Fruit fly (Drosophila melanogaster): Measurements from ENCODE around the gene ND-SGDH.

dm6 chr3L:12118631-12119030 is 19.8 kb downstream of the ND-SGDH start:
- no peak for TF ChIP-seq CG8478 (optimal IDR thresholded peaks at IDR 0.05)
- no peak for TF ChIP-seq pan (optimal IDR thresholded peaks at IDR 0.05)
- TF ChIP-seq Dll (optimal IDR thresholded peaks at IDR 0.05): no peak
- TF ChIP-seq usp (GFP tag; optimal IDR thresholded peaks at IDR 0.05): no peak
- TF ChIP-seq psq (optimal IDR thresholded peaks at IDR 0.05): no peak
